Worm (Caenorhabditis elegans) whole organism, L4 larva: ENCODE results near the gene K10D11.4.

Source experiments
- F10B5.3 ChIP-seq: sonication (generic microtip); optimal IDR thresholded peaks from 2 replicates; lab custom pipeline; 2016; ENCODE audit warnings: mild to moderate bottlenecking, missing genetic modification characterization, missing compliant biosample characterization
- F44E2.7 ChIP-seq: fragments of 200-800 bp; sonication (Bioruptor generic); IDR thresholded peaks from 2 replicates; pipeline ENCODE4 v2.1.2; 2022; ENCODE audit warnings: missing genetic modification characterization, missing compliant biosample characterization
- arid-1 ChIP-seq: fragments of 200-800 bp; sonication (Bioruptor generic); conservative IDR thresholded peaks from 2 replicates; pipeline ENCODE4 v1.3.6; 2022; ENCODE audit warnings: missing genetic modification reagents, missing genetic modification characterization, missing compliant biosample characterization
- daf-12 ChIP-seq: fragments of 150-350 bp; optimal IDR thresholded peaks from 2 replicates; lab custom pipeline; 2014; ENCODE audit warnings: missing biosample characterization, missing genetic modification reagents, missing genetic modification characterization
- hlh-11 ChIP-seq: fragments of 200-800 bp; sonication (Bioruptor generic); optimal IDR thresholded peaks from 2 replicates; lab custom pipeline; 2018; ENCODE audit warnings: mild to moderate bottlenecking, missing genetic modification characterization, missing compliant biosample characterization
- nhr-102 ChIP-seq: sonication (generic microtip); optimal IDR thresholded peaks from 2 replicates; lab custom pipeline; 2016; ENCODE audit warnings: mild to moderate bottlenecking, missing genetic modification characterization, moderate library complexity, missing compliant biosample characterization
- unc-130 ChIP-seq: sonication (generic microtip); optimal IDR thresholded peaks from 2 replicates; lab custom pipeline; 2016; ENCODE audit warnings: missing genetic modification reagents, missing genetic modification characterization, missing compliant biosample characterization

DNA sequence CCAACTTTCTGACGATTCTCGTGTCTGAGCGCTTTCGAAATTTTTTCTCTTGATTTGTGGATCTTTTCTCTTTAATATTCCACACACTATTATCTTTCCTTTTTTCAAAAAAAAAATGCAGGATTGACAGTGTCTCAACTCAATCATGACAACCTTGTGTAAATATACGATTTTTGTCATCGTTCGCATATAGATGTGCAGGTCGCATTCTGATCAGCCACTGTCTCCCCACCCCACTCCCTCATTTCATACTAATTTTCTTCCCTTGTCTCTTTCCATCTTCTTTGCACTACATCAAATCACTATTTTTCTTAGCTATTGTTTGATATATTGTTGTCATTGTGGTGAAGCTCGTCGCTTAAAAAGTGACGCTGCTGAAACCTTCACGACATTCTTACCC lies 41.0 kb upstream of the K10D11.4 start:
- no peak for TF ChIP-seq daf-12
- no peak for TF ChIP-seq unc-130 (GFP tag; lab: Kevin White, UChicago)
- no peak for TF ChIP-seq F10B5.3 (tag; lab: Kevin White, UChicago)
- 0 out of 2 replicates have a peak, but pooled peaks have one; percentile 41 for TF ChIP-seq F44E2.7 (GFP tag; lab: Robert Waterston, UW)
- TF ChIP-seq arid-1 (GFP tag; lab: Robert Waterston, UW): no peak
- no peak for TF ChIP-seq hlh-11 (tag; lab: Kevin White, UChicago)
- no peak for TF ChIP-seq nhr-102
